Worm (Caenorhabditis elegans) whole organism, L1 larva: ENCODE results near the gene W05H9.4.

Source experiments
- alr-1 ChIP-seq: fragments of 200-800 bp; sonication (Bioruptor generic); optimal IDR thresholded peaks from 2 replicates; lab custom pipeline; 2018; ENCODE audit warnings: borderline replicate concordance, mild to moderate bottlenecking, missing genetic modification characterization, missing compliant biosample characterization
- ces-1 ChIP-seq: fragments of 150-350 bp; optimal IDR thresholded peaks from 2 replicates; lab custom pipeline; 2014; ENCODE audit warnings: missing biosample characterization, missing genetic modification reagents, missing genetic modification characterization
- efl-3 ChIP-seq: fragments of 200-800 bp; sonication (Bioruptor generic); optimal IDR thresholded peaks from 2 replicates; lab custom pipeline; 2018; ENCODE audit warnings: mild to moderate bottlenecking, missing genetic modification characterization, missing compliant biosample characterization
- elt-2 ChIP-seq: sonication (generic microtip); optimal IDR thresholded peaks from 2 replicates; lab custom pipeline; 2016; ENCODE audit warnings: missing genetic modification characterization, mild to moderate bottlenecking, inconsistent platforms, missing compliant biosample characterization, missing genetic modification reagents
- nhr-11 ChIP-seq: fragments of 150-350 bp; optimal IDR thresholded peaks from 2 replicates; lab custom pipeline; 2014; ENCODE audit warnings: missing biosample characterization, missing genetic modification characterization
- nhr-90 ChIP-seq: sonication (generic microtip); optimal IDR thresholded peaks from 2 replicates; lab custom pipeline; 2016; ENCODE audit warnings: mild to moderate bottlenecking, missing genetic modification characterization, missing compliant biosample characterization; ENCODE audit not compliant: poor library complexity
- pqm-1 ChIP-seq: sonication (generic microtip); optimal IDR thresholded peaks from 3 replicates; lab custom pipeline; 2017; ENCODE audit warnings: missing biosample characterization, missing genetic modification characterization
- skn-1 ChIP-seq: fragments of 150-350 bp; optimal IDR thresholded peaks from 2 replicates; lab custom pipeline; 2014; ENCODE audit warnings: missing biosample characterization, missing genetic modification characterization
- unc-130 ChIP-seq: fragments of 150-350 bp; optimal IDR thresholded peaks from 2 replicates; lab custom pipeline; 2017; ENCODE audit warnings: missing biosample characterization, missing genetic modification characterization, inconsistent platforms
- zag-1 ChIP-seq: fragments of 150-350 bp; optimal IDR thresholded peaks from 2 replicates; lab custom pipeline; 2014; ENCODE audit warnings: missing biosample characterization, missing genetic modification characterization
- ztf-4 ChIP-seq: fragments of 150-350 bp; optimal IDR thresholded peaks from 2 replicates; lab custom pipeline; 2014; ENCODE audit warnings: missing biosample characterization, missing genetic modification characterization

DNA sequence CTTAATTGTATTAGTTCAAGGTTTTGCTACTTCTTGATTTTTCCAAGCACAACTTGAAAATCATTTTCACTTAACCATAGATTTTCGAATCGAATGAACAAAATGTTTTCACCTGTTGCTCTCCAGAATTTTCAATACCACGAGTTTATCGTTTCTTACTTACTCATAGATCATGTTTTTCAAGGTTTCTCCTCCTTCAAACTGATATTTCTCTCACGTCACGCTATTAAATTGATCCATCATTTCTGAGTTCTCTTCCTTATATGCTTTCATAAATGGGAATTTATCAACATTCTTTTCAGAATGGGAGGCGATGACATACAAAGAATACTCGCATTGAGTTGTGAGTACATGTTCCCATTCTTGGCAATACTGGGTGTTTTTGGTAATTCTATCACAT, 47.9 kb downstream of the W05H9.4 start, which contains the start of gene npr-38:
- TF ChIP-seq efl-3 = no peak
- TF ChIP-seq ztf-4 (tag; lab: Kevin White, UChicago) = no peak
- TF ChIP-seq skn-1 (tag; lab: Kevin White, UChicago) = no peak
- no peak for TF ChIP-seq alr-1 (tag; lab: Kevin White, UChicago)
- TF ChIP-seq zag-1 (tag; lab: Kevin White, UChicago) = no peak
- no peak for TF ChIP-seq pqm-1 (tag; lab: Kevin White, UChicago)
- TF ChIP-seq ces-1 (GFP tag; lab: Kevin White, UChicago) = no peak
- no peak for TF ChIP-seq nhr-11 (tag; lab: Kevin White, UChicago)
- TF ChIP-seq unc-130 (tag; lab: Kevin White, UChicago) = no peak
- no peak for TF ChIP-seq nhr-90 (tag; lab: Kevin White, UChicago)
- TF ChIP-seq elt-2 (tag; lab: Kevin White, UChicago) = no peak
